Worm (Caenorhabditis elegans): ENCODE data around the gene fbxa-156.
A peak's percentile ranks its signal among the peaks of the same experiment; 100 is the strongest.
"Not testable (repeated sequence)": the region's sequence is repeated elsewhere in the genome, so short reads cannot be mapped to it uniquely, and the experiment has no call there.

fbxa-156 gene

DNA sequence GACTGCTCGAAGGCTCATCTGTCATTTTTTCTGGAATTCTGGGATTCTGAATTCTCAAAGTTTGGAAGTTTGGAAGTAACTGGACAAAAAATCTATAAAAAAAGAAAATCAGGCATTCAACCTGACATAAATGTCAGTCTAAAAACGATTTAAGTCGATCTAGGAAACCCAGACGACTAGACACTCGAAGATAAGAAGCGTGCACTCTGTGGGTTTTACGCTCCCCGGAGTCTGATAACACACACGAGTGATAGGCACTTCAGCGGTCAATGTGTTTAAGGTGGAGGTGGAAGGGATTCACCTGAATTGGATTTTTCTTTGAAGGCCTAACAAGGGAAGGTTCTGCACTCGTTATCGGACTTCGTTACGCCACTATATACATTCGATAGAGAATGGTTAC lies 7.6 kb downstream of the fbxa-156 start, which contains the start of gene C06H5.6:
Gene C06H5.6 (minus strand): TSS at position 46 of the 400 bp plus-strand sequence.
- TF ChIP-seq sem-2 (GFP tag; optimal IDR thresholded peaks at IDR 0.05) (no peak), unc-39 (tag; optimal IDR thresholded peaks at IDR 0.05) (no peak), tbx-8 (GFP tag; optimal IDR thresholded peaks at IDR 0.05) (no peak), flh-1 (GFP tag; optimal IDR thresholded peaks at IDR 0.05) (no peak), mab-5 (tag; optimal IDR thresholded peaks at IDR 0.05) (no peak), lin-32 (GFP tag; optimal IDR thresholded peaks at IDR 0.05) (no peak), sptf-1 (tag; optimal IDR thresholded peaks at IDR 0.05) (no peak), nhr-76 (tag; optimal IDR thresholded peaks at IDR 0.05) (no peak), nhr-2 (tag; optimal IDR thresholded peaks at IDR 0.05) (no peak), mls-2 (tag; optimal IDR thresholded peaks at IDR 0.05) (no peak), nhr-237 (tag; optimal IDR thresholded peaks at IDR 0.05) (no peak), ces-1 (GFP tag; optimal IDR thresholded peaks at IDR 0.05) (no peak), elt-1 (tag; optimal IDR thresholded peaks at IDR 0.05; ENCODE audit: borderline replicate concordance, insufficient read depth) (no peak), ztf-11 (tag; optimal IDR thresholded peaks at IDR 0.05) (no peak), zip-8 (tag; optimal IDR thresholded peaks at IDR 0.05) (no peak), mep-1 (tag; optimal IDR thresholded peaks at IDR 0.05) (no peak)

- TF ChIP-seq pha-4 (tag; optimal IDR thresholded peaks at IDR 0.05) (peak; percentile 5), flh-1 (GFP tag; optimal IDR thresholded peaks at IDR 0.05) (no peak), mep-1 (tag; optimal IDR thresholded peaks at IDR 0.05) (no peak)
Measured at ce11 chrV:17871049-17871448, 25.5 kb downstream of the fbxa-156 start, which contains the start of gene phf-14. TSS of gene phf-14 (plus strand) at chrV:17871393.

DNA sequence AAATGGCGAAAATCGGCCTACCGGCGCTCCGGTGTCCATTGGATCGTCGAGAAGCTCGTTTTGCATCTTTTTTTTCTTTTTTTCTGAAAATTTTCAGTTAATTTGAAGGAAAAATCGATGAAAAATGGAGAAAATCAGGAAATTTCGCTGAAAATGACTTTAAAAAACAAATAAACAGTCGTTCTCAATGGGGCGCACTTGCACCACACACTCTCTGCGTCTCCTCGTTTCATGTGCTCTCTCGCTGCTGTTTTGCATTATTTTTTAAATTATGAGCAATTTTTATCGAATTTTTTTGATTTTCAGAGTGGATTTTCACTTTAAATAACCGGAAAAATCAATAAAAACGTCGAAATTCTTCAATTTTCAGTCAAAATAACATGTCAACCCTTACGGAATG lies 26.0 kb downstream of the fbxa-156 start, which contains the start of gene csn-1:
Gene csn-1 (minus strand): TSS at position 83 of the 400 bp plus-strand sequence.
- TF ChIP-seq sptf-1 (tag; optimal IDR thresholded peaks at IDR 0.05): no peak
- no peak for TF ChIP-seq hlh-1 (tag; optimal IDR thresholded peaks at IDR 0.05)
- TF ChIP-seq mab-5 (tag; optimal IDR thresholded peaks at IDR 0.05): no peak
- TF ChIP-seq elt-3 (tag; optimal IDR thresholded peaks at IDR 0.05): no peak
- no peak for TF ChIP-seq nhr-76 (tag; optimal IDR thresholded peaks at IDR 0.05)
- no peak for TF ChIP-seq unc-39 (tag; optimal IDR thresholded peaks at IDR 0.05)

ce11 chrV:17865309-17865708 lies 31.3 kb downstream of the fbxa-156 start, which contains the start of gene Y59A8A.8:
TSS of gene Y59A8A.8 (plus strand) at chrV:17865609.
- not testable (repeated sequence) for TF ChIP-seq ceh-83 (GFP tag; optimal IDR thresholded peaks at IDR 0.05); cnd-1 (tag; optimal IDR thresholded peaks at IDR 0.05); ztf-11 (tag; optimal IDR thresholded peaks at IDR 0.05)

- TF ChIP-seq M03D4.4 (tag; optimal IDR thresholded peaks at IDR 0.05) (no peak), ceh-39 (tag; optimal IDR thresholded peaks at IDR 0.05) (no peak), unc-120 (tag; optimal IDR thresholded peaks at IDR 0.05; ENCODE audit: poor library complexity, severe bottlenecking) (no peak), flh-1 (GFP tag; optimal IDR thresholded peaks at IDR 0.05) (no peak), zip-8 (tag; optimal IDR thresholded peaks at IDR 0.05) (no peak)
Measured at ce11 chrV:17859519-17859918, 37.1 kb downstream of the fbxa-156 start.

DNA sequence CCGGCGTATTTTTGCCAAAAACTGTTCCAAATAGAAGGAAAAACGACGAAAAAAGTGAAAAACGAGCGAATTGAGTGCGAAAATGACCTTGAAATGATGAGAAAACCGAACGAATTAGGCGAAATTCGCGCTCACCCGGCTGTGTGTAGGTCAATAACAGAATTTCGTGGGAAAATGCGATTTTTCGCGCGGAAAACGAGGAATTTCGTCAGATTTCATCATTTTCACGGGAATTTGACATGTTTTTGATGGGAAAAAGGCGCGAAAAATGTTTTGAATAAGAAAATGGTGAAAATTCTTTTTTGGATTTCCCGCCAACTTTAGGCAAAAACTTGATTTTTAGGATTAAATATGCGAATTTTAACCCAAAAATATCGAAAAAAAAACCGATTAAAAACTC lies 37.5 kb downstream of the fbxa-156 start:
- TF ChIP-seq lin-32 (GFP tag; optimal IDR thresholded peaks at IDR 0.05): no peak

DNA sequence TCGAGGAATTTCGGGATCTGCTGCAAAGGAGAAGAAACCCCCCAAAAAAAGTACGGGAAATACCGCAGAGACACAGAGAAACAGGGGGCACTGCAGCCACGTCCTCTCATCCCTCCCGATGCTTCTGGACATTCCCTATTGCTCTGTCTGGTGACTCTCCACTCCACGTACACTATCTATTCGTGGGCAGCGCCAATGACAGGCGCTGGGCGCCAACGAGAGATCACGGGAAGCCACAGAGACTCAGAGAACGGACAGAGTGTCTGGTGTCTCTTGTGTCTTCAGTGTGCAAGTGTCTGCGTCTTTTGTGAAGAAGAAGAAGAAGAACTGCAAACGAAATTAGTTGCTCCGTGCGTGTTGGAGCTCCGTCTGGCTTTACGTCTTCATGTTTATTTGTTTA lies 38.7 kb downstream of the fbxa-156 start:
- TF ChIP-seq nhr-76 (tag; optimal IDR thresholded peaks at IDR 0.05): no peak
- no peak for TF ChIP-seq sem-2 (GFP tag; optimal IDR thresholded peaks at IDR 0.05)
- TF ChIP-seq mep-1 (tag; optimal IDR thresholded peaks at IDR 0.05): no peak
- TF ChIP-seq unc-120 (tag; optimal IDR thresholded peaks at IDR 0.05; ENCODE audit: poor library complexity, severe bottlenecking): peak; percentile 86
- TF ChIP-seq snpc-4 (tag; optimal IDR thresholded peaks at IDR 0.05): no peak
- TF ChIP-seq drap-1 (GFP tag; optimal IDR thresholded peaks at IDR 0.05): peak; percentile 78
- TF ChIP-seq ceh-43 (GFP tag; optimal IDR thresholded peaks at IDR 0.05): no peak
- TF ChIP-seq bed-3 (GFP tag; optimal IDR thresholded peaks at IDR 0.05): no peak
- TF ChIP-seq tbx-8 (GFP tag; optimal IDR thresholded peaks at IDR 0.05): no peak
- TF ChIP-seq nhr-2 (tag; optimal IDR thresholded peaks at IDR 0.05): no peak
- TF ChIP-seq nhr-12 (tag; optimal IDR thresholded peaks at IDR 0.05): no peak
- no peak for TF ChIP-seq elt-1 (tag; optimal IDR thresholded peaks at IDR 0.05; ENCODE audit: borderline replicate concordance, insufficient read depth)
- TF ChIP-seq mab-5 (tag; optimal IDR thresholded peaks at IDR 0.05): no peak
- no peak for TF ChIP-seq nhr-28 (tag; optimal IDR thresholded peaks at IDR 0.05)
- TF ChIP-seq ceh-39 (tag; optimal IDR thresholded peaks at IDR 0.05): no peak
- peak; percentile 74 for TF ChIP-seq nhr-237 (tag; optimal IDR thresholded peaks at IDR 0.05)
- no peak for TF ChIP-seq elt-3 (tag; optimal IDR thresholded peaks at IDR 0.05)
- no peak for TF ChIP-seq ceh-83 (GFP tag; optimal IDR thresholded peaks at IDR 0.05)
- peak; percentile 98 for TF ChIP-seq ces-1 (GFP tag; optimal IDR thresholded peaks at IDR 0.05)
- no peak for TF ChIP-seq mls-2 (tag; optimal IDR thresholded peaks at IDR 0.05)
- no peak for TF ChIP-seq cnd-1 (tag; optimal IDR thresholded peaks at IDR 0.05)
- no peak for TF ChIP-seq blmp-1 (tag; optimal IDR thresholded peaks at IDR 0.05)
- no peak for TF ChIP-seq lin-32 (GFP tag; optimal IDR thresholded peaks at IDR 0.05)
- peak; percentile 42 for TF ChIP-seq ham-2 (GFP tag; optimal IDR thresholded peaks at IDR 0.05)
- TF ChIP-seq lin-13 (tag; optimal IDR thresholded peaks at IDR 0.05): no peak
- no peak for TF ChIP-seq zip-8 (tag; optimal IDR thresholded peaks at IDR 0.05)
- TF ChIP-seq pha-4 (tag; optimal IDR thresholded peaks at IDR 0.05): peak; percentile 37
- TF ChIP-seq ztf-11 (tag; optimal IDR thresholded peaks at IDR 0.05): no peak
- peak; percentile 82 for TF ChIP-seq hlh-1 (tag; optimal IDR thresholded peaks at IDR 0.05)
- TF ChIP-seq sptf-1 (tag; optimal IDR thresholded peaks at IDR 0.05): no peak
- TF ChIP-seq lsy-2 (tag; optimal IDR thresholded peaks at IDR 0.05): peak; percentile 44
- TF ChIP-seq M03D4.4 (tag; optimal IDR thresholded peaks at IDR 0.05): no peak
